Fruit fly (Drosophila melanogaster): ENCODE data around the gene CG3862.

dm6 chr2L:852647-853111 is 27.0 kb upstream of the CG3862 start, which contains the start of the genes CG4291 and kraken:
- no peak for TF ChIP-seq CG8632 (GFP tag; optimal IDR thresholded peaks at IDR 0.05)
- TF ChIP-seq Blimp-1 (GFP tag; optimal IDR thresholded peaks at IDR 0.05) = no peak
- no peak for TF ChIP-seq CG10669 (GFP tag; optimal IDR thresholded peaks at IDR 0.05)
- TF ChIP-seq ss (GFP tag; optimal IDR thresholded peaks at IDR 0.05) = peak; percentile 3 to 22
- TF ChIP-seq CG6276 (GFP tag; optimal IDR thresholded peaks at IDR 0.05) = no peak
- TF ChIP-seq Hr39 (GFP tag; optimal IDR thresholded peaks at IDR 0.05) = peak; percentile 45
- no peak for TF ChIP-seq CG4318 (GFP tag; optimal IDR thresholded peaks at IDR 0.05)
- TF ChIP-seq CG6163 (GFP tag; IDR thresholded peaks at IDR 0.05) = peak; percentile 46; the same call in 1 of the 3 replicates
- TF ChIP-seq dsx (GFP tag; optimal IDR thresholded peaks at IDR 0.05; ENCODE audit: poor library complexity, severe bottlenecking) = no peak
- TF ChIP-seq topi (GFP tag; optimal IDR thresholded peaks at IDR 0.05) = peak; percentile 54
- peak; percentile 18 for TF ChIP-seq vri (GFP tag; optimal IDR thresholded peaks at IDR 0.05)
- no peak for TF ChIP-seq Hr38 (GFP tag; optimal IDR thresholded peaks at IDR 0.05)

Data from whole organism, prepupa.